Worm (Caenorhabditis elegans) whole organism, L1 larva: ENCODE measurements around the gene F37A4.4.

Experiments used
- C16A3.4 ChIP-seq: fragments of 150-350 bp; optimal IDR thresholded peaks from 2 replicates; lab custom pipeline; 2014; ENCODE audit warnings: missing biosample characterization, missing genetic modification characterization
- C34B4.2 ChIP-seq: sonication (generic microtip); optimal IDR thresholded peaks from 2 replicates; lab custom pipeline; 2017; ENCODE audit warnings: mild to moderate bottlenecking, missing genetic modification characterization, missing compliant biosample characterization
- F16B12.6 ChIP-seq: fragments of 150-350 bp; optimal IDR thresholded peaks from 2 replicates; lab custom pipeline; 2014; ENCODE audit warnings: missing biosample characterization, missing genetic modification characterization
- aha-1 ChIP-seq: fragments of 150-350 bp; optimal IDR thresholded peaks from 2 replicates; lab custom pipeline; 2014; ENCODE audit warnings: missing biosample characterization, missing genetic modification characterization
- alr-1 ChIP-seq: fragments of 200-800 bp; sonication (Bioruptor generic); optimal IDR thresholded peaks from 2 replicates; lab custom pipeline; 2018; ENCODE audit warnings: borderline replicate concordance, mild to moderate bottlenecking, missing genetic modification characterization, missing compliant biosample characterization
- aly-2 ChIP-seq: fragments of 150-350 bp; optimal IDR thresholded peaks from 2 replicates; lab custom pipeline; 2014; ENCODE audit warnings: missing biosample characterization, missing genetic modification characterization
- ama-1 ChIP-seq: fragments of 150-350 bp; optimal IDR thresholded peaks from 2 replicates; lab custom pipeline; 2014
- ceh-8 ChIP-seq: fragments of 200-800 bp; sonication (Bioruptor generic); optimal IDR thresholded peaks from 2 replicates; lab custom pipeline; 2018; ENCODE audit warnings: mild to moderate bottlenecking, missing genetic modification characterization, moderate library complexity, missing compliant biosample characterization
- ceh-82 ChIP-seq, 3 experiments: fragments of 150-350 bp in 1 of 3; sonication (generic microtip) in 2 of 3; optimal IDR thresholded peaks; 2 replicates each; lab custom pipeline; 2014 to 2017; ENCODE audit warnings: missing biosample characterization in 3 of 3, missing genetic modification characterization in 3 of 3
- ceh-88 ChIP-seq: fragments of 200-800 bp; sonication (Bioruptor generic); IDR thresholded peaks from 2 replicates; pipeline ENCODE4 v1.3.6; 2022; ENCODE audit warnings: missing genetic modification characterization, missing compliant biosample characterization
- dpl-1 ChIP-seq, 3 experiments: fragments of 150-350 bp in 2 of 3; sonication (generic microtip) in 1 of 3; optimal IDR thresholded peaks; 2 replicates each; lab custom pipeline; 2014 to 2017; ENCODE audit warnings: missing biosample characterization in 3 of 3, missing genetic modification characterization in 3 of 3, missing genetic modification reagents in 3 of 3
- egl-13 ChIP-seq: sonication (generic microtip); optimal IDR thresholded peaks from 2 replicates; lab custom pipeline; 2016; ENCODE audit warnings: missing genotype, missing genetic modification reagents, missing genetic modification characterization, missing compliant biosample characterization
- egl-27 ChIP-seq, 2 experiments: fragments of 150-350 bp in 1 of 2; sonication (generic microtip); optimal IDR thresholded peaks; 3 replicates each; lab custom pipeline; 2017 to 2018; ENCODE audit warnings: missing biosample characterization in 2 of 2, missing genetic modification characterization in 2 of 2, missing genetic modification reagents in 2 of 2
- ets-5 ChIP-seq: fragments of 200-800 bp; sonication (Bioruptor generic); IDR thresholded peaks from 2 replicates; pipeline ENCODE4 v1.3.6; 2022; ENCODE audit warnings: missing genetic modification characterization, missing compliant biosample characterization
- fkh-10 ChIP-seq: sonication (generic microtip); optimal IDR thresholded peaks from 2 replicates; lab custom pipeline; 2017; ENCODE audit warnings: missing biosample characterization, missing genetic modification reagents, missing genetic modification characterization
- fkh-8 ChIP-seq: sonication (generic microtip); optimal IDR thresholded peaks from 2 replicates; lab custom pipeline; 2016; ENCODE audit warnings: mild to moderate bottlenecking, missing genetic modification characterization, missing compliant biosample characterization
- fos-1 ChIP-seq: fragments of 150-350 bp; optimal IDR thresholded peaks from 2 replicates; lab custom pipeline; 2014; ENCODE audit warnings: missing biosample characterization, missing genetic modification characterization
- grh-1 ChIP-seq: fragments of 200-800 bp; sonication (Bioruptor generic); IDR thresholded peaks from 2 replicates; pipeline ENCODE4 v1.3.6; 2022; ENCODE audit warnings: missing genetic modification reagents, missing genetic modification characterization, missing compliant biosample characterization
- hlh-4 ChIP-seq: sonication (generic microtip); optimal IDR thresholded peaks from 2 replicates; lab custom pipeline; 2016; ENCODE audit warnings: mild to moderate bottlenecking, missing genetic modification characterization, missing compliant biosample characterization
- irx-1 ChIP-seq: sonication (generic microtip); optimal IDR thresholded peaks from 2 replicates; lab custom pipeline; 2016; ENCODE audit warnings: missing genetic modification characterization, missing compliant biosample characterization
- lin-13 ChIP-seq: fragments of 150-350 bp; optimal IDR thresholded peaks from 2 replicates; lab custom pipeline; 2014; ENCODE audit warnings: missing biosample characterization, missing genetic modification reagents, missing genetic modification characterization
- lin-14 ChIP-seq: fragments of 200-800 bp; sonication (Bioruptor generic); optimal IDR thresholded peaks from 2 replicates; lab custom pipeline; 2018; ENCODE audit warnings: mild to moderate bottlenecking, missing genetic modification characterization, moderate library complexity, missing compliant biosample characterization
- lin-15B ChIP-seq: fragments of 150-350 bp; sonication (generic microtip); optimal IDR thresholded peaks from 3 replicates; lab custom pipeline; 2014; ENCODE audit warnings: missing biosample characterization, missing genetic modification characterization
- lin-35 ChIP-seq, 2 experiments: fragments of 150-350 bp; optimal IDR thresholded peaks; 2 replicates each; lab custom pipeline; 2014; ENCODE audit warnings: missing biosample characterization in 2 of 2, missing genetic modification characterization in 2 of 2, missing genetic modification reagents in 2 of 2
- lir-3 ChIP-seq: sonication (generic microtip); optimal IDR thresholded peaks from 2 replicates; lab custom pipeline; 2016; ENCODE audit warnings: mild to moderate bottlenecking, missing genetic modification characterization, moderate library complexity, missing compliant biosample characterization; ENCODE audit not compliant: poor library complexity
- mab-9 ChIP-seq: fragments of 200-800 bp; sonication (Bioruptor generic); IDR thresholded peaks from 2 replicates; pipeline ENCODE4 v1.3.6; 2022; ENCODE audit warnings: missing genetic modification reagents, missing genetic modification characterization, missing compliant biosample characterization
- mdl-1 ChIP-seq, 2 experiments: fragments of 150-350 bp; optimal IDR thresholded peaks; 2 replicates each; lab custom pipeline; 2014 to 2017; ENCODE audit warnings: missing biosample characterization in 2 of 2, missing genetic modification characterization in 2 of 2, inconsistent platforms in 1 of 2
- mef-2 ChIP-seq: fragments of 150-350 bp; optimal IDR thresholded peaks from 2 replicates; lab custom pipeline; 2014; ENCODE audit warnings: missing biosample characterization, missing genetic modification characterization
- mep-1 ChIP-seq: fragments of 150-350 bp; optimal IDR thresholded peaks from 2 replicates; lab custom pipeline; 2014; ENCODE audit warnings: missing biosample characterization, missing genetic modification characterization
- nhr-11 ChIP-seq: fragments of 150-350 bp; optimal IDR thresholded peaks from 2 replicates; lab custom pipeline; 2014; ENCODE audit warnings: missing biosample characterization, missing genetic modification characterization
- nhr-20 ChIP-seq: sonication (generic microtip); optimal IDR thresholded peaks from 2 replicates; lab custom pipeline; 2016; ENCODE audit warnings: mild to moderate bottlenecking, missing genetic modification characterization, missing compliant biosample characterization
- nhr-237 ChIP-seq: fragments of 150-350 bp; optimal IDR thresholded peaks from 2 replicates; lab custom pipeline; 2014; ENCODE audit warnings: missing biosample characterization, missing genetic modification characterization
- nhr-28 ChIP-seq: fragments of 150-350 bp; optimal IDR thresholded peaks from 2 replicates; lab custom pipeline; 2014; ENCODE audit warnings: missing biosample characterization, missing genetic modification characterization
- nhr-47 ChIP-seq: sonication (generic microtip); optimal IDR thresholded peaks from 2 replicates; lab custom pipeline; 2016; ENCODE audit warnings: mild to moderate bottlenecking, missing genetic modification characterization, moderate library complexity, missing compliant biosample characterization
- nhr-71 ChIP-seq: sonication (generic microtip); optimal IDR thresholded peaks from 2 replicates; lab custom pipeline; 2016; ENCODE audit warnings: mild to moderate bottlenecking, missing genetic modification characterization, moderate library complexity, missing compliant biosample characterization
- nhr-85 ChIP-seq: sonication (generic microtip); peaks from one replicate; lab custom pipeline; 2016; ENCODE audit warnings: missing genetic modification characterization, inconsistent platforms, missing compliant biosample characterization
- pag-3 ChIP-seq: sonication (generic microtip); optimal IDR thresholded peaks from 2 replicates; lab custom pipeline; 2017; ENCODE audit warnings: missing genetic modification characterization, mild to moderate bottlenecking, missing compliant biosample characterization, antibody characterized with exemption, borderline replicate concordance; ENCODE audit not compliant: insufficient read depth
- pqm-1 ChIP-seq: sonication (generic microtip); optimal IDR thresholded peaks from 3 replicates; lab custom pipeline; 2017; ENCODE audit warnings: missing biosample characterization, missing genetic modification characterization
- rnt-1 ChIP-seq: sonication (generic microtip); optimal IDR thresholded peaks from 2 replicates; lab custom pipeline; 2016; ENCODE audit warnings: mild to moderate bottlenecking, missing genetic modification characterization, moderate library complexity, missing compliant biosample characterization
- skn-1 ChIP-seq: fragments of 150-350 bp; optimal IDR thresholded peaks from 2 replicates; lab custom pipeline; 2014; ENCODE audit warnings: missing biosample characterization, missing genetic modification characterization
- snpc-4 ChIP-seq: fragments of 150-350 bp; optimal IDR thresholded peaks from 2 replicates; lab custom pipeline; 2014; ENCODE audit warnings: missing biosample characterization, missing genetic modification characterization
- snu-23 ChIP-seq: sonication (generic microtip); optimal IDR thresholded peaks from 2 replicates; lab custom pipeline; 2016; ENCODE audit warnings: missing genetic modification characterization, missing compliant biosample characterization
- sox-4 ChIP-seq: sonication (generic microtip); optimal IDR thresholded peaks from 2 replicates; lab custom pipeline; 2016; ENCODE audit warnings: missing genetic modification characterization, missing compliant biosample characterization
- sptf-1 ChIP-seq: fragments of 150-350 bp; optimal IDR thresholded peaks from 2 replicates; lab custom pipeline; 2014; ENCODE audit warnings: missing biosample characterization, missing genetic modification characterization
- sup-37 ChIP-seq: fragments of 200-800 bp; sonication (Bioruptor generic); optimal IDR thresholded peaks from 2 replicates; lab custom pipeline; 2018; ENCODE audit warnings: mild to moderate bottlenecking, missing genetic modification characterization, missing compliant biosample characterization
- tlp-1 ChIP-seq: fragments of 150-350 bp; optimal IDR thresholded peaks from 2 replicates; lab custom pipeline; 2014; ENCODE audit warnings: missing biosample characterization, missing genetic modification characterization
- unc-30 ChIP-seq: sonication (generic microtip); optimal IDR thresholded peaks from 2 replicates; lab custom pipeline; 2017; ENCODE audit warnings: missing biosample characterization, missing genetic modification characterization
- unc-62 ChIP-seq: fragments of 150-350 bp; optimal IDR thresholded peaks from 2 replicates; lab custom pipeline; 2014; ENCODE audit warnings: missing biosample characterization, missing genetic modification reagents, missing genetic modification characterization
- unc-86 ChIP-seq: sonication (generic microtip); optimal IDR thresholded peaks from 2 replicates; lab custom pipeline; 2016; ENCODE audit warnings: missing genetic modification characterization, missing compliant biosample characterization
- vab-15 ChIP-seq: sonication (generic microtip); optimal IDR thresholded peaks from 2 replicates; lab custom pipeline; 2017; ENCODE audit warnings: missing genotype, mild to moderate bottlenecking, missing genetic modification characterization, missing compliant biosample characterization
- xbp-1 ChIP-seq: sonication (generic microtip); optimal IDR thresholded peaks from 2 replicates; lab custom pipeline; 2016; ENCODE audit warnings: missing genetic modification characterization, missing compliant biosample characterization
- zag-1 ChIP-seq: fragments of 150-350 bp; optimal IDR thresholded peaks from 2 replicates; lab custom pipeline; 2014; ENCODE audit warnings: missing biosample characterization, missing genetic modification characterization
- ztf-11 ChIP-seq, 2 experiments: sonication (generic microtip); optimal IDR thresholded peaks; 2 replicates each; lab custom pipeline; 2016 to 2017; ENCODE audit warnings: missing genetic modification characterization in 2 of 2, missing biosample characterization in 1 of 2, missing compliant biosample characterization in 1 of 2
- ztf-4 ChIP-seq: fragments of 150-350 bp; optimal IDR thresholded peaks from 2 replicates; lab custom pipeline; 2014; ENCODE audit warnings: missing biosample characterization, missing genetic modification characterization

F37A4.4 gene

ce11 chrIII:6709983-6710382, 3.4 kb upstream of the F37A4.4 start, which contains the start of gene isw-1:
Gene isw-1 (minus strand): TSS chrIII:6710100.
- TF ChIP-seq fkh-10 (GFP tag; lab: Kevin White, UChicago), result no peak
- no peak for TF ChIP-seq aly-2
- no peak for TF ChIP-seq nhr-47
- no peak for TF ChIP-seq sox-4 (tag; lab: Kevin White, UChicago)
- TF ChIP-seq dpl-1 (GFP tag; optimal IDR thresholded peaks at IDR 0.05; lab: Kevin White, UChicago), result peak; percentile 94 to 97 (median 95)
- no peak for TF ChIP-seq fkh-8
- no peak for TF ChIP-seq snu-23 (GFP tag; lab: Kevin White, UChicago)
- no peak for TF ChIP-seq tlp-1 (tag; lab: Kevin White, UChicago)
- peak; percentile 95 to 98 for TF ChIP-seq lin-35 (GFP tag; optimal IDR thresholded peaks at IDR 0.05; lab: Kevin White, UChicago)
- TF ChIP-seq vab-15 (tag; lab: Kevin White, UChicago), result no peak
- peak; percentile 53 for TF ChIP-seq xbp-1 (tag; lab: Kevin White, UChicago)
- peak; percentile 71 for TF ChIP-seq mep-1 (tag; lab: Kevin White, UChicago)
- no peak for TF ChIP-seq zag-1
- TF ChIP-seq unc-62, result no peak
- no peak for TF ChIP-seq C34B4.2 (tag; lab: Kevin White, UChicago)
- no peak for TF ChIP-seq ceh-8 (GFP tag; lab: Kevin White, UChicago)
- TF ChIP-seq sptf-1 (tag; lab: Kevin White, UChicago), result no peak
- no peak for TF ChIP-seq pqm-1 (tag; lab: Kevin White, UChicago)
- TF ChIP-seq rnt-1 (tag; lab: Kevin White, UChicago), result peak; percentile 67
- TF ChIP-seq aha-1 (tag; lab: Kevin White, UChicago), result no peak
- TF ChIP-seq unc-30 (tag; lab: Kevin White, UChicago), result no peak
- TF ChIP-seq lin-13 (GFP tag; lab: Kevin White, UChicago), result no peak
- TF ChIP-seq grh-1 (GFP tag; lab: Robert Waterston, UW), result no peak
- TF ChIP-seq egl-13, result no peak
- TF ChIP-seq ceh-82 (tag; optimal IDR thresholded peaks at IDR 0.05; lab: Kevin White, UChicago), result peak in 1 of 3 experiments; percentile 57
- TF ChIP-seq ztf-11 (tag; optimal IDR thresholded peaks at IDR 0.05; lab: Kevin White, UChicago), result no peak
- TF ChIP-seq C16A3.4 (tag; lab: Kevin White, UChicago), result peak; percentile 49
- no peak for TF ChIP-seq nhr-71 (tag; lab: Kevin White, UChicago)
- TF ChIP-seq lin-14 (GFP tag; lab: Kevin White, UChicago), result no peak
- no peak for TF ChIP-seq nhr-11 (tag; lab: Kevin White, UChicago)
- TF ChIP-seq skn-1 (tag; lab: Kevin White, UChicago), result peak; percentile 46
- peak in 1 of 2 experiments; percentile 11 for TF ChIP-seq mdl-1 (tag; optimal IDR thresholded peaks at IDR 0.05; lab: Kevin White, UChicago)
- no peak for TF ChIP-seq fos-1 (tag; lab: Kevin White, UChicago)
- peak; percentile 13 for TF ChIP-seq unc-86
- no peak for TF ChIP-seq pag-3 (tag; lab: Kevin White, UChicago)
- peak; percentile 68 for TF ChIP-seq nhr-85 (tag; lab: Kevin White, UChicago)
- TF ChIP-seq nhr-20 (tag; lab: Kevin White, UChicago), result peak; percentile 53
- TF ChIP-seq lir-3 (tag; lab: Kevin White, UChicago), result no peak
- no peak for TF ChIP-seq sup-37
- TF ChIP-seq F16B12.6 (tag; lab: Kevin White, UChicago), result peak; percentile 84
- TF ChIP-seq ets-5, result no peak
- peak; percentile 47 for TF ChIP-seq lin-15B (tag; lab: Kevin White, UChicago)
- no peak for TF ChIP-seq irx-1 (tag; lab: Kevin White, UChicago)
- TF ChIP-seq alr-1, result no peak
- TF ChIP-seq egl-27 (tag; optimal IDR thresholded peaks at IDR 0.05; lab: Kevin White, UChicago), result no peak
- TF ChIP-seq snpc-4 (tag; lab: Kevin White, UChicago), result no peak
- TF ChIP-seq nhr-28 (tag; lab: Kevin White, UChicago), result no peak
- no peak for TF ChIP-seq hlh-4 (tag; lab: Kevin White, UChicago)
- no peak for TF ChIP-seq mab-9 (GFP tag; lab: Robert Waterston, UW)
- TF ChIP-seq mef-2 (tag; lab: Kevin White, UChicago), result no peak
- TF ChIP-seq nhr-237 (tag; lab: Kevin White, UChicago), result no peak
- no peak for TF ChIP-seq ama-1 (lab: Kevin White, UChicago)
- no peak for TF ChIP-seq ceh-88 (GFP tag; lab: Robert Waterston, UW)
- TF ChIP-seq ztf-4 (tag; lab: Kevin White, UChicago), result no peak
